Fruit fly (Drosophila melanogaster) whole organism, embryonic: ENCODE results near the gene Nepl18.

ENCODE experiments used
- Atf-2 ChIP-seq: fragments of 200-800 bp; sonication (Bioruptor generic); optimal IDR thresholded peaks from 2 replicates; lab custom pipeline; 2016; ENCODE audit warnings: missing biosample characterization, missing genetic modification characterization
- B-H1 ChIP-seq: fragments of 200-800 bp; sonication (Bioruptor generic); IDR thresholded peaks from 3 replicates; pipeline ENCODE4 v1.3.6; 2022; ENCODE audit warnings: missing biosample characterization, missing genetic modification characterization
- BEAF-32 ChIP-seq: fragments of 200-800 bp; sonication (Bioruptor generic); optimal IDR thresholded peaks from 3 replicates; lab custom pipeline; 2017; ENCODE audit warnings: missing biosample characterization, missing genetic modification characterization, mild to moderate bottlenecking, moderate library complexity, missing genetic modification reagents
- CG10366 ChIP-seq: fragments of 200-800 bp; sonication (Bioruptor generic); IDR thresholded peaks from 2 replicates; pipeline ENCODE4 v1.3.6; 2022; ENCODE audit warnings: missing biosample characterization, missing genetic modification characterization
- CG12769 ChIP-seq: fragments of 200-800 bp; sonication (Bioruptor generic); optimal IDR thresholded peaks from 2 replicates; lab custom pipeline; 2019; ENCODE audit warnings: missing biosample characterization, mild to moderate bottlenecking, missing genetic modification characterization, moderate library complexity
- CG13624 ChIP-seq: fragments of 200-800 bp; sonication (Bioruptor generic); optimal IDR thresholded peaks from 2 replicates; lab custom pipeline; 2016; ENCODE audit warnings: missing biosample characterization, missing genetic modification characterization
- CG14014 ChIP-seq: fragments of 200-800 bp; sonication (Bioruptor generic); IDR thresholded peaks from 2 replicates; pipeline ENCODE4 v1.3.6; 2022; ENCODE audit warnings: missing biosample characterization, missing genetic modification characterization
- CG14050 ChIP-seq: fragments of 200-800 bp; sonication (Bioruptor generic); IDR thresholded peaks from 3 replicates; pipeline ENCODE4 v1.3.6; 2022; ENCODE audit warnings: missing biosample characterization, missing genetic modification characterization
- CG17568 ChIP-seq: fragments of 200-800 bp; sonication (Bioruptor generic); optimal IDR thresholded peaks from 2 replicates; lab custom pipeline; 2018; ENCODE audit warnings: missing biosample characterization, mild to moderate bottlenecking, missing genetic modification characterization, moderate library complexity
- CG17802 ChIP-seq: fragments of 200-800 bp; sonication (Bioruptor generic); optimal IDR thresholded peaks from 2 replicates; lab custom pipeline; 2018; ENCODE audit warnings: missing biosample characterization, mild to moderate bottlenecking, missing genetic modification characterization, moderate library complexity
- CG1792 ChIP-seq: fragments of 200-800 bp; sonication (Bioruptor generic); optimal IDR thresholded peaks from 2 replicates; lab custom pipeline; 2016; ENCODE audit warnings: missing biosample characterization, missing genetic modification characterization
- CG32532 ChIP-seq: fragments of 200-800 bp; sonication (Bioruptor generic); IDR thresholded peaks from 2 replicates; pipeline ENCODE4 v1.3.6; 2022; ENCODE audit warnings: missing biosample characterization, missing genetic modification characterization
- CG34224 ChIP-seq: fragments of 200-800 bp; sonication (Bioruptor generic); IDR thresholded peaks from 3 replicates; pipeline ENCODE4 v1.3.6; 2022; ENCODE audit warnings: missing biosample characterization, missing genetic modification characterization; ENCODE audit not compliant: partially characterized antibody
- CG42726 ChIP-seq: fragments of 200-800 bp; sonication (Bioruptor generic); IDR thresholded peaks from 2 replicates; pipeline ENCODE4 v1.3.6; 2022; ENCODE audit warnings: missing biosample characterization, missing genetic modification characterization; ENCODE audit not compliant: partially characterized antibody
- CG5953 ChIP-seq: fragments of 200-800 bp; sonication (Bioruptor generic); IDR thresholded peaks from 2 replicates; pipeline ENCODE4 v1.3.6; 2022; ENCODE audit warnings: missing biosample characterization, missing genetic modification characterization
- CG6254 ChIP-seq: fragments of 200-800 bp; sonication (Bioruptor generic); optimal IDR thresholded peaks from 3 replicates; lab custom pipeline; 2017; ENCODE audit warnings: mild to moderate bottlenecking, missing biosample characterization, missing genetic modification reagents, missing genetic modification characterization
- CG6654 ChIP-seq: fragments of 200-800 bp; sonication (Bioruptor generic); optimal IDR thresholded peaks from 2 replicates; lab custom pipeline; 2017; ENCODE audit warnings: missing biosample characterization, mild to moderate bottlenecking, missing genetic modification characterization
- CG6683 ChIP-seq: fragments of 200-800 bp; sonication (Bioruptor generic); optimal IDR thresholded peaks from 2 replicates; lab custom pipeline; 2017; ENCODE audit warnings: missing biosample characterization, mild to moderate bottlenecking, missing genetic modification characterization, missing genetic modification reagents
- CG6854 ChIP-seq: fragments of 200-800 bp; sonication (Bioruptor generic); optimal IDR thresholded peaks from 3 replicates; lab custom pipeline; 2017; ENCODE audit warnings: missing biosample characterization, mild to moderate bottlenecking, missing genetic modification characterization
- CG8359 ChIP-seq: fragments of 200-800 bp; sonication (Bioruptor generic); optimal IDR thresholded peaks from 2 replicates; lab custom pipeline; 2017; ENCODE audit warnings: missing biosample characterization, mild to moderate bottlenecking, missing genetic modification characterization, borderline replicate concordance
- CG8478 ChIP-seq: fragments of >200 bp; optimal IDR thresholded peaks from 2 replicates; lab custom pipeline; 2018
- CG9437 ChIP-seq: fragments of 200-800 bp; sonication (Bioruptor generic); optimal IDR thresholded peaks from 2 replicates; lab custom pipeline; 2018; ENCODE audit warnings: missing biosample characterization, mild to moderate bottlenecking, missing genetic modification characterization
- CG9727 ChIP-seq: fragments of 200-800 bp; sonication (Bioruptor generic); optimal IDR thresholded peaks from 3 replicates; lab custom pipeline; 2017; ENCODE audit warnings: missing biosample characterization, mild to moderate bottlenecking, missing genetic modification characterization
- CG9876 ChIP-seq: fragments of 200-800 bp; sonication (Bioruptor generic); optimal IDR thresholded peaks from 2 replicates; lab custom pipeline; 2016; ENCODE audit warnings: missing biosample characterization, missing genetic modification characterization
- Camta ChIP-seq: fragments of 200-800 bp; sonication (Bioruptor generic); optimal IDR thresholded peaks from 2 replicates; lab custom pipeline; 2016; ENCODE audit warnings: missing biosample characterization, missing genetic modification characterization
- D19A ChIP-seq: fragments of 200-800 bp; optimal IDR thresholded peaks from 3 replicates; lab custom pipeline; 2019; ENCODE audit warnings: missing biosample characterization, mild to moderate bottlenecking, missing genetic modification characterization, moderate library complexity
- Dfd ChIP-seq, 2 experiments: fragments of >200 bp; optimal IDR thresholded peaks; 2 replicates each; lab custom pipeline; 2017; ENCODE audit warnings: missing biosample characterization in 2 of 2, missing genetic modification characterization in 2 of 2
- Dip3 ChIP-seq: fragments of 200-800 bp; sonication (Bioruptor generic); optimal IDR thresholded peaks from 3 replicates; lab custom pipeline; 2016; ENCODE audit warnings: missing biosample characterization, missing genetic modification characterization
- Doc2 ChIP-seq: fragments of 200-800 bp; sonication (Bioruptor generic); IDR thresholded peaks from 2 replicates; pipeline ENCODE4 v1.3.6; 2022; ENCODE audit warnings: missing biosample characterization, missing genetic modification characterization
- HLH3B ChIP-seq: fragments of 200-800 bp; sonication (Bioruptor generic); IDR thresholded peaks from 2 replicates; pipeline ENCODE4 v1.3.6; 2022; ENCODE audit warnings: missing biosample characterization, missing genetic modification characterization
- HmgD ChIP-seq: fragments of 200-800 bp; sonication (Bioruptor generic); optimal IDR thresholded peaks from 3 replicates; lab custom pipeline; 2016; ENCODE audit warnings: missing biosample characterization, missing genetic modification characterization
- Poxn ChIP-seq: fragments of 200-800 bp; sonication (Bioruptor generic); IDR thresholded peaks from 2 replicates; pipeline ENCODE4 v1.3.6; 2022; ENCODE audit warnings: missing biosample characterization, missing genetic modification characterization
- Scr ChIP-seq: fragments of 200-800 bp; sonication (Bioruptor generic); IDR thresholded peaks from 2 replicates; pipeline ENCODE4 v1.3.6; 2022; ENCODE audit warnings: missing biosample characterization, missing genetic modification characterization; ENCODE audit not compliant: partially characterized antibody
- Sox100B ChIP-seq: fragments of 200-800 bp; sonication (Bioruptor generic); optimal IDR thresholded peaks from 3 replicates; lab custom pipeline; 2018; ENCODE audit warnings: missing biosample characterization, mild to moderate bottlenecking, missing genetic modification characterization
- Sox102F ChIP-seq: fragments of 200-800 bp; sonication (Bioruptor generic); optimal IDR thresholded peaks from 2 replicates; lab custom pipeline; 2018; ENCODE audit warnings: missing biosample characterization, mild to moderate bottlenecking, missing genetic modification characterization, moderate library complexity
- Stat92E ChIP-seq, 3 experiments: fragments of >200 bp in 2 of 3; fragments of 200-800 bp in 1 of 3; sonication (Bioruptor generic) in 1 of 3; optimal IDR thresholded peaks; 2 replicates each; lab custom pipeline; 2017 to 2019; ENCODE audit warnings: missing biosample characterization in 3 of 3, missing genetic modification characterization in 3 of 3, mild to moderate bottlenecking in 1 of 3, moderate library complexity in 1 of 3
- ab ChIP-seq: fragments of 200-800 bp; sonication (Bioruptor generic); optimal IDR thresholded peaks from 2 replicates; lab custom pipeline; 2016; ENCODE audit warnings: missing biosample characterization, missing genetic modification characterization
- bsh ChIP-seq, 2 experiments: fragments of 200-800 bp; sonication (Bioruptor generic); optimal IDR thresholded peaks; 2 replicates each; lab custom pipeline; 2017 to 2018; ENCODE audit warnings: mild to moderate bottlenecking in 2 of 2, missing biosample characterization in 2 of 2, missing genetic modification characterization in 2 of 2, moderate library complexity in 1 of 2
- dmrt99B ChIP-seq: fragments of 200-800 bp; sonication (Bioruptor generic); optimal IDR thresholded peaks from 2 replicates; lab custom pipeline; 2018; ENCODE audit warnings: missing biosample characterization, mild to moderate bottlenecking, missing genetic modification characterization, moderate library complexity
- en ChIP-seq: fragments of 200-800 bp; sonication (Bioruptor generic); optimal IDR thresholded peaks from 2 replicates; lab custom pipeline; 2016; ENCODE audit warnings: missing biosample characterization, missing genetic modification characterization
- grn ChIP-seq: fragments of 200-800 bp; sonication (Bioruptor generic); optimal IDR thresholded peaks from 3 replicates; lab custom pipeline; 2017; ENCODE audit warnings: missing biosample characterization, missing genetic modification characterization
- her ChIP-seq: fragments of 200-800 bp; sonication (Bioruptor generic); optimal IDR thresholded peaks from 2 replicates; lab custom pipeline; 2016; ENCODE audit warnings: missing biosample characterization, missing genetic modification characterization
- jigr1 ChIP-seq: fragments of 200-800 bp; sonication (Bioruptor generic); IDR thresholded peaks from 3 replicates; pipeline ENCODE4 v1.3.6; 2022; ENCODE audit warnings: missing biosample characterization, missing genetic modification characterization
- jumu ChIP-seq: fragments of 200-800 bp; sonication (Bioruptor generic); optimal IDR thresholded peaks from 3 replicates; lab custom pipeline; 2016; ENCODE audit warnings: missing biosample characterization, missing genetic modification characterization
- lov ChIP-seq, 2 experiments: fragments of 200-800 bp in 1 of 2; fragments of >200 bp in 1 of 2; sonication (Bioruptor generic) in 1 of 2; IDR thresholded peaks in 1 of 2; optimal IDR thresholded peaks in 1 of 2; 2 replicates in 1 of 2; 3 replicates in 1 of 2; pipeline versions ENCODE4 v1.3.6 to Lab custom; 2017 to 2022; ENCODE audit warnings: missing biosample characterization in 1 of 2, missing genetic modification characterization in 1 of 2
- mld ChIP-seq: fragments of 200-800 bp; sonication (Bioruptor generic); IDR thresholded peaks from 3 replicates; pipeline ENCODE4 v1.3.6; 2022; ENCODE audit warnings: missing biosample characterization, missing genetic modification characterization; ENCODE audit not compliant: partially characterized antibody
- sim ChIP-seq: fragments of 200-800 bp; sonication (Bioruptor generic); IDR thresholded peaks from 2 replicates; pipeline ENCODE4 v1.3.6; 2022; ENCODE audit warnings: missing biosample characterization, missing genetic modification characterization
- slbo ChIP-seq: fragments of 200-800 bp; sonication (Bioruptor generic); IDR thresholded peaks from 2 replicates; pipeline ENCODE4 v1.3.6; 2022; ENCODE audit warnings: missing biosample characterization, missing genetic modification characterization
- tna ChIP-seq: fragments of 200-800 bp; sonication (Bioruptor generic); IDR thresholded peaks from 2 replicates; pipeline ENCODE4 v1.3.6; 2022; ENCODE audit warnings: missing biosample characterization, missing genetic modification characterization; ENCODE audit not compliant: partially characterized antibody
- tup ChIP-seq: fragments of 200-800 bp; sonication (Bioruptor generic); optimal IDR thresholded peaks from 2 replicates; lab custom pipeline; 2016; ENCODE audit warnings: missing biosample characterization, mild to moderate bottlenecking, missing genetic modification characterization, moderate library complexity

Nepl18 gene

DNA sequence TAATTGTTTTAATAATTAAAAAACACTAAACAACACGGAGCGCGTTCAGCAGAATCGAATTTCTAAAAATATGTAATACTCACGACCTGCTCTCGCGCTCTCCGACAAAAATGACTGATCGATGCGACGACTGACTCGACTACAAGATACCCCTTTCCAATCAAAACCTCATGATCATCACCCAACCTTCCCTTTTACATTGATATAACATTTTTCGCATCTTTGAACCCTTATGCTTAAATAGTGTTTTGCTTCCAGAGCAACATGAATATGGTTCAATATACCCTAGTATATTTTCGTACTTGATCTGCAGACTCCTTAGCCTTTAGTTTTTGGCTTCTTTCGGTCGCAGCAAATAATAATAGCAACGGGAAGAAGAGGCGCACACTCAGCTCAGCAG is 36.3 kb downstream of the Nepl18 start (continued):
- peak; percentile 29 for TF ChIP-seq CG1792 (GFP tag; lab: Kevin White, UChicago)
- no peak for TF ChIP-seq HmgD
- no peak for TF ChIP-seq CG6683
- peak; percentile 82 for TF ChIP-seq slbo (GFP tag; lab: Robert Waterston, UW)
- no peak for TF ChIP-seq CG8478 (lab: Kevin White, UChicago)
- peak; percentile 25 to 85 for TF ChIP-seq bsh (GFP tag; optimal IDR thresholded peaks at IDR 0.05; lab: Kevin White, UChicago)
- peak; percentile 36; the same call in 1 of the 3 replicates for TF ChIP-seq jigr1
- TF ChIP-seq Sox102F (GFP tag; lab: Kevin White, UChicago), result peak; percentile 87
- TF ChIP-seq ab, result peak; percentile 39
- TF ChIP-seq CG34224 (GFP tag; lab: Robert Waterston, UW), result 0 out of 3 replicates have a peak, but pooled peaks have one; percentile 15
- peak; percentile 65 for TF ChIP-seq D19A (tag; lab: Kevin White, UChicago)
- TF ChIP-seq en, result peak; percentile 49
- no peak for TF ChIP-seq CG17568 (GFP tag; lab: Kevin White, UChicago)
- TF ChIP-seq CG6254 (GFP tag; lab: Kevin White, UChicago), result peak; percentile 11
- peak; percentile 22 for TF ChIP-seq CG17802 (tag; lab: Kevin White, UChicago)
- TF ChIP-seq Doc2, result no peak
- TF ChIP-seq Scr (GFP tag; lab: Robert Waterston, UW), result no peak
- TF ChIP-seq Camta, result peak; percentile 69
- TF ChIP-seq CG9727 (GFP tag; lab: Kevin White, UChicago), result peak; percentile 51
- TF ChIP-seq CG13624, result peak; percentile 78
- TF ChIP-seq CG6854 (GFP tag; lab: Kevin White, UChicago), result peak; percentile 43
- peak; percentile 34 for TF ChIP-seq tup (GFP tag; lab: Kevin White, UChicago)
- no peak for TF ChIP-seq tna (GFP tag; lab: Robert Waterston, UW)
- TF ChIP-seq CG5953 (GFP tag; lab: Robert Waterston, UW), result peak; percentile 80
- TF ChIP-seq grn (GFP tag; lab: Kevin White, UChicago), result no peak
- TF ChIP-seq Atf-2, result peak; percentile 72
- peak; percentile 68 for TF ChIP-seq B-H1 (GFP tag; lab: Robert Waterston, UW)
- TF ChIP-seq her (GFP tag; lab: Kevin White, UChicago), result peak; percentile 73
- peak; percentile 13 for TF ChIP-seq CG8359
- TF ChIP-seq Dfd (GFP tag; optimal IDR thresholded peaks at IDR 0.05; lab: Kevin White, UChicago), result no peak
- no peak for TF ChIP-seq Poxn (GFP tag; lab: Robert Waterston, UW)
- TF ChIP-seq CG6654 (GFP tag; lab: Kevin White, UChicago), result peak; percentile 36
- peak; percentile 91 for TF ChIP-seq CG12769 (tag; lab: Kevin White, UChicago)
- TF ChIP-seq lov (optimal IDR thresholded peaks at IDR 0.05; lab: Kevin White, UChicago), result no peak
- no peak for TF ChIP-seq lov (GFP tag; IDR thresholded peaks at IDR 0.05; lab: Robert Waterston, UW)
- peak; percentile 74 for TF ChIP-seq sim
- TF ChIP-seq CG10366 (GFP tag; lab: Robert Waterston, UW), result peak; percentile 86
- peak; percentile 63 for TF ChIP-seq Dip3 (GFP tag; lab: Kevin White, UChicago)
- peak; percentile 59 for TF ChIP-seq CG9876 (GFP tag; lab: Kevin White, UChicago)
- TF ChIP-seq CG9437 (GFP tag; lab: Kevin White, UChicago), result peak; percentile 51
- peak; percentile 62; the same call in 2 of the 3 replicates for TF ChIP-seq CG14050 (GFP tag; lab: Robert Waterston, UW)
- TF ChIP-seq mld (GFP tag; lab: Robert Waterston, UW), result no peak
- TF ChIP-seq Stat92E (GFP tag; optimal IDR thresholded peaks at IDR 0.05; lab: Kevin White, UChicago), result no peak
- peak; percentile 75 for TF ChIP-seq jumu (GFP tag; lab: Kevin White, UChicago)
- TF ChIP-seq CG14014 (GFP tag; lab: Robert Waterston, UW), result peak; percentile 73
- peak; percentile 79 for TF ChIP-seq CG32532 (GFP tag; lab: Robert Waterston, UW)
- peak; percentile 81 for TF ChIP-seq HLH3B (GFP tag; lab: Robert Waterston, UW)
- TF ChIP-seq CG42726, result no peak
- TF ChIP-seq dmrt99B (tag; lab: Kevin White, UChicago), result peak; percentile 83
- TF ChIP-seq BEAF-32 (GFP tag; lab: Kevin White, UChicago), result no peak
- no peak for TF ChIP-seq Sox100B (GFP tag; lab: Kevin White, UChicago)
